Worm (Caenorhabditis elegans): Measurements from ENCODE around the gene nep-24.

Gene nep-24

ce11 chrIV:16931077-16931476, 6.9 kb downstream of the nep-24 start, which contains the start of gene Y116A8C.49:
Y116A8C.49 (minus strand) TSS chrIV:16931177.
- no peak for TF ChIP-seq mab-5 (tag; optimal IDR thresholded peaks at IDR 0.05)
- TF ChIP-seq aly-2 (tag; optimal IDR thresholded peaks at IDR 0.05) = no peak
- no peak for TF ChIP-seq ztf-1 (GFP tag; conservative IDR thresholded peaks at IDR 0.05)
- no peak for TF ChIP-seq nhr-11 (tag; optimal IDR thresholded peaks at IDR 0.05)
- no peak for TF ChIP-seq unc-62 (GFP tag; optimal IDR thresholded peaks at IDR 0.05)
- TF ChIP-seq ZK546.5 (tag; optimal IDR thresholded peaks at IDR 0.05) = no peak
- no peak for TF ChIP-seq elt-3 (tag; optimal IDR thresholded peaks at IDR 0.05)
- no peak for TF ChIP-seq nhr-6 (tag; optimal IDR thresholded peaks at IDR 0.05)
- no peak for TF ChIP-seq unc-55 (GFP tag; optimal IDR thresholded peaks at IDR 0.05)
- no peak for TF ChIP-seq nhr-23 (tag; optimal IDR thresholded peaks at IDR 0.05)
- no peak for TF ChIP-seq sem-4 (tag; optimal IDR thresholded peaks at IDR 0.05)
- no peak for TF ChIP-seq nhr-21 (tag; optimal IDR thresholded peaks at IDR 0.05)
- TF ChIP-seq gmeb-1 (tag; optimal IDR thresholded peaks at IDR 0.05) = no peak
- TF ChIP-seq lin-11 (tag; optimal IDR thresholded peaks at IDR 0.05) = no peak
- no peak for TF ChIP-seq nhr-129 (tag; optimal IDR thresholded peaks at IDR 0.05)
- no peak for TF ChIP-seq egl-27 (tag; optimal IDR thresholded peaks at IDR 0.05)
- TF ChIP-seq peb-1 (tag; optimal IDR thresholded peaks at IDR 0.05) = no peak
- no peak for TF ChIP-seq unc-39 (tag; optimal IDR thresholded peaks at IDR 0.05)
- no peak for TF ChIP-seq nhr-237 (tag; optimal IDR thresholded peaks at IDR 0.05)
- no peak for TF ChIP-seq elt-1 (tag; optimal IDR thresholded peaks at IDR 0.05)

- TF ChIP-seq ztf-1 (GFP tag; conservative IDR thresholded peaks at IDR 0.05) (no peak), fos-1 (tag; optimal IDR thresholded peaks at IDR 0.05) (no peak), C34F6.9 (tag; optimal IDR thresholded peaks at IDR 0.05) (no peak), nhr-10 (tag; optimal IDR thresholded peaks at IDR 0.05) (no peak), F13H6.1 (tag; optimal IDR thresholded peaks at IDR 0.05) (no peak), Y55F3AM.14 (GFP tag; optimal IDR thresholded peaks at IDR 0.05) (no peak), gmeb-1 (tag; optimal IDR thresholded peaks at IDR 0.05) (no peak), skn-1 (tag; optimal IDR thresholded peaks at IDR 0.05) (no peak), unc-55 (GFP tag; optimal IDR thresholded peaks at IDR 0.05) (no peak), lin-39 (tag; optimal IDR thresholded peaks at IDR 0.05) (no peak), nhr-21 (tag; optimal IDR thresholded peaks at IDR 0.05) (no peak), ztf-4 (tag; optimal IDR thresholded peaks at IDR 0.05) (no peak), unc-39 (tag; optimal IDR thresholded peaks at IDR 0.05) (no peak), lin-13 (GFP tag; optimal IDR thresholded peaks at IDR 0.05) (no peak), ZK546.5 (tag; optimal IDR thresholded peaks at IDR 0.05) (no peak), aly-2 (tag; optimal IDR thresholded peaks at IDR 0.05) (no peak), unc-62 (GFP tag; optimal IDR thresholded peaks at IDR 0.05) (no peak), lsy-2 (tag; optimal IDR thresholded peaks at IDR 0.05) (no peak), dmd-4 (tag; optimal IDR thresholded peaks at IDR 0.05) (no peak), elt-3 (tag; optimal IDR thresholded peaks at IDR 0.05) (no peak)
Measured at ce11 chrIV:16936053-16936452, 11.9 kb downstream of the nep-24 start.

- TF ChIP-seq ama-1 (optimal IDR thresholded peaks at IDR 0.05) (no peak), nhr-12 (tag; optimal IDR thresholded peaks at IDR 0.05) (no peak), unc-55 (GFP tag; optimal IDR thresholded peaks at IDR 0.05) (no peak), unc-62 (GFP tag; optimal IDR thresholded peaks at IDR 0.05) (no peak), crh-2 (tag; optimal IDR thresholded peaks at IDR 0.05) (no peak), sma-3 (GFP tag; optimal IDR thresholded peaks at IDR 0.05) (no peak), nhr-237 (tag; optimal IDR thresholded peaks at IDR 0.05) (no peak)
Measured at ce11 chrIV:16939001-16939400, 14.8 kb downstream of the nep-24 start, which contains the start of gene Y116A8C.10. Y116A8C.10 (minus strand) TSS chrIV:16939101.

- TF ChIP-seq snpc-4 (tag; optimal IDR thresholded peaks at IDR 0.05) = no peak
- no peak for TF ChIP-seq elt-1 (tag; optimal IDR thresholded peaks at IDR 0.05)
- TF ChIP-seq dmd-4 (tag; optimal IDR thresholded peaks at IDR 0.05) = no peak
- TF ChIP-seq crh-2 (tag; optimal IDR thresholded peaks at IDR 0.05) = peak; percentile 58
- TF ChIP-seq ZK546.5 (tag; optimal IDR thresholded peaks at IDR 0.05) = no peak
- TF ChIP-seq lin-11 (tag; optimal IDR thresholded peaks at IDR 0.05) = peak; percentile 62
- TF ChIP-seq ceh-82 (tag; optimal IDR thresholded peaks at IDR 0.05) = no peak
- TF ChIP-seq unc-39 (tag; optimal IDR thresholded peaks at IDR 0.05) = no peak
- TF ChIP-seq fos-1 (tag; optimal IDR thresholded peaks at IDR 0.05) = peak; percentile 54
- no peak for TF ChIP-seq nhr-6 (tag; optimal IDR thresholded peaks at IDR 0.05)
- TF ChIP-seq nhr-11 (tag; optimal IDR thresholded peaks at IDR 0.05) = no peak
- no peak for TF ChIP-seq aly-2 (tag; optimal IDR thresholded peaks at IDR 0.05)
- no peak for TF ChIP-seq mbf-1 (tag; optimal IDR thresholded peaks at IDR 0.05)
- TF ChIP-seq nhr-23 (tag; optimal IDR thresholded peaks at IDR 0.05) = no peak
- peak; percentile 42 for TF ChIP-seq nhr-129 (tag; optimal IDR thresholded peaks at IDR 0.05)
- TF ChIP-seq nhr-237 (tag; optimal IDR thresholded peaks at IDR 0.05) = no peak
- TF ChIP-seq zag-1 (tag; optimal IDR thresholded peaks at IDR 0.05) = no peak
- TF ChIP-seq F13H6.1 (tag; optimal IDR thresholded peaks at IDR 0.05) = peak; percentile 79
- TF ChIP-seq R02D3.7 (tag; optimal IDR thresholded peaks at IDR 0.05) = no peak
- TF ChIP-seq Y55F3AM.14 (GFP tag; optimal IDR thresholded peaks at IDR 0.05) = no peak
- peak; percentile 41 for TF ChIP-seq lin-13 (GFP tag; optimal IDR thresholded peaks at IDR 0.05)
- no peak for TF ChIP-seq ztf-11 (tag; optimal IDR thresholded peaks at IDR 0.05)
- no peak for TF ChIP-seq blmp-1 (tag; optimal IDR thresholded peaks at IDR 0.05; ENCODE audit: insufficient read depth)
- no peak for TF ChIP-seq sma-9 (GFP tag; optimal IDR thresholded peaks at IDR 0.05)
- TF ChIP-seq sma-9 (tag; optimal IDR thresholded peaks at IDR 0.05) = no peak
- peak; percentile 70 for TF ChIP-seq gmeb-1 (tag; optimal IDR thresholded peaks at IDR 0.05)
- TF ChIP-seq nhr-10 (tag; optimal IDR thresholded peaks at IDR 0.05) = no peak
- no peak for TF ChIP-seq nhr-21 (tag; optimal IDR thresholded peaks at IDR 0.05)
- no peak for TF ChIP-seq mdl-1 (tag; optimal IDR thresholded peaks at IDR 0.05)
- no peak for TF ChIP-seq ceh-16 (tag; optimal IDR thresholded peaks at IDR 0.05)
- TF ChIP-seq C34F6.9 (tag; optimal IDR thresholded peaks at IDR 0.05) = peak; percentile 67
- peak; percentile 22 for TF ChIP-seq mab-5 (tag; optimal IDR thresholded peaks at IDR 0.05)
Measured at ce11 chrIV:16946746-16947145, 22.6 kb downstream of the nep-24 start, which contains the start of the genes Y116A8C.9 and arf-6. Y116A8C.9 (minus strand) TSS chrIV:16946800. arf-6 (plus strand) TSS chrIV:16947120.

Measured in whole organism, L2 larva.